Worm (Caenorhabditis elegans): ENCODE data around the gene flp-2.

- no peak for TF ChIP-seq cog-1 (tag; optimal IDR thresholded peaks at IDR 0.05)
- TF ChIP-seq flt-1 (GFP tag; IDR thresholded peaks at IDR 0.05) = no peak
- TF ChIP-seq ztf-23 (GFP tag; IDR thresholded peaks at IDR 0.05) = no peak
- no peak for TF ChIP-seq ref-1 (GFP tag; conservative IDR thresholded peaks at IDR 0.05)
Measured at ce11 chrX:10074233-10074632, 20.8 kb downstream of the flp-2 start, which contains the start of gene ZC373.5.

Data from whole organism, midembryonic.